Worm (Caenorhabditis elegans): Measurements from ENCODE around the gene B0281.4.

- no peak for TF ChIP-seq rcor-1 (GFP tag; IDR thresholded peaks at IDR 0.05)
- TF ChIP-seq tbx-9 (tag; optimal IDR thresholded peaks at IDR 0.05; ENCODE audit: borderline replicate concordance): no peak
- TF ChIP-seq ZK185.1 (tag; optimal IDR thresholded peaks at IDR 0.05; ENCODE audit: poor library complexity, severe bottlenecking): no peak
- TF ChIP-seq snpc-1.1 (tag; optimal IDR thresholded peaks at IDR 0.05; ENCODE audit: insufficient read depth): no peak
- TF ChIP-seq ztf-25 (GFP tag; IDR thresholded peaks at IDR 0.05): no peak
- TF ChIP-seq F39B2.1 (GFP tag; IDR thresholded peaks at IDR 0.05): no peak
- no peak for TF ChIP-seq aptf-3 (GFP tag; IDR thresholded peaks at IDR 0.05)
- no peak for TF ChIP-seq nhr-120 (GFP tag; IDR thresholded peaks at IDR 0.05)
- no peak for TF ChIP-seq unc-62 (GFP tag; optimal IDR thresholded peaks at IDR 0.05)
- no peak for TF ChIP-seq dpl-1 (GFP tag; optimal IDR thresholded peaks at IDR 0.05)
- no peak for TF ChIP-seq zfh-2 (GFP tag; conservative IDR thresholded peaks at IDR 0.05)
- TF ChIP-seq madf-3 (GFP tag; IDR thresholded peaks at IDR 0.05): no peak
- TF ChIP-seq F57C9.4 (tag; optimal IDR thresholded peaks at IDR 0.05): no peak
Observed at ce11 chrII:2300861-2301260, 2.2 kb upstream of the B0281.4 start, which contains the start of gene B0281.5.

All from whole organism, young adult.